Fruit fly (Drosophila melanogaster) whole organism, adult: ENCODE results near the gene CG12093.

Experiments
- CG12768 ChIP-seq: fragments of 200-800 bp; sonication (Bioruptor generic); optimal IDR thresholded peaks from 2 replicates; lab custom pipeline; 2017; ENCODE audit warnings: missing biosample characterization, missing genetic modification characterization, mild to moderate bottlenecking, moderate library complexity, missing genetic modification reagents
- cic ChIP-seq: fragments of 200-800 bp; sonication (Bioruptor generic); optimal IDR thresholded peaks from 2 replicates; lab custom pipeline; 2017; ENCODE audit warnings: missing biosample characterization, mild to moderate bottlenecking, missing genetic modification characterization, moderate library complexity
- pad ChIP-seq: fragments of 200-800 bp; sonication (Bioruptor generic); optimal IDR thresholded peaks from 3 replicates; lab custom pipeline; 2017; ENCODE audit warnings: missing biosample characterization, missing genetic modification characterization, mild to moderate bottlenecking, moderate library complexity, missing genetic modification reagents

- TF ChIP-seq cic (GFP tag; lab: Kevin White, UChicago) (no peak), pad (GFP tag; lab: Kevin White, UChicago) (no peak), CG12768 (no peak)
Observed at dm6 chr3L:2763762-2764161, 10.0 kb downstream of the CG12093 start.
